Fruit fly (Drosophila melanogaster): ENCODE measurements around the gene CG13775.
A peak's percentile ranks its signal among the peaks of the same experiment; 100 is the strongest.

Gene CG13775

dm6 chr2L:6921360-6922090 lies 35.2 kb downstream of the CG13775 start:
- TF ChIP-seq gem (tag; optimal IDR thresholded peaks at IDR 0.05), result peak; percentile 12
- TF ChIP-seq CG13123 (GFP tag; optimal IDR thresholded peaks at IDR 0.05), result no peak
- no peak for TF ChIP-seq gce (GFP tag; IDR thresholded peaks at IDR 0.05)
- TF ChIP-seq CG34422 (GFP tag; IDR thresholded peaks at IDR 0.05), result peak; percentile 59; the same call in 1 of the 3 replicates
- TF ChIP-seq BtbVII (GFP tag; optimal IDR thresholded peaks at IDR 0.05), result no peak
- TF ChIP-seq CG11560 (tag; IDR thresholded peaks at IDR 0.05), result no peak
- TF ChIP-seq CHES-1-like (GFP tag; optimal IDR thresholded peaks at IDR 0.05), result no peak
- no peak for TF ChIP-seq HLH4C (GFP tag; IDR thresholded peaks at IDR 0.05; ENCODE audit: partially characterized antibody)
- TF ChIP-seq CG6175 (GFP tag; IDR thresholded peaks at IDR 0.05), result no peak
- no peak for TF ChIP-seq knrl (GFP tag; IDR thresholded peaks at IDR 0.05; ENCODE audit: partially characterized antibody)
- no peak for TF ChIP-seq CG12155 (GFP tag; optimal IDR thresholded peaks at IDR 0.05)
- no peak for TF ChIP-seq HLH3B (GFP tag; IDR thresholded peaks at IDR 0.05)
- TF ChIP-seq fru (optimal IDR thresholded peaks at IDR 0.05), result no peak
- no peak for TF ChIP-seq odd (GFP tag; optimal IDR thresholded peaks at IDR 0.05)
- TF ChIP-seq ATbp (GFP tag; optimal IDR thresholded peaks at IDR 0.05), result no peak
- TF ChIP-seq az2 (GFP tag; optimal IDR thresholded peaks at IDR 0.05), result no peak
- no peak for TF ChIP-seq Oli (tag; optimal IDR thresholded peaks at IDR 0.05)
- TF ChIP-seq CG6272 (GFP tag; IDR thresholded peaks at IDR 0.05), result no peak
- peak; percentile 16 for TF ChIP-seq pzg (GFP tag; optimal IDR thresholded peaks at IDR 0.05)
- no peak for TF ChIP-seq CG1792 (GFP tag; optimal IDR thresholded peaks at IDR 0.05)
- no peak for TF ChIP-seq tio (GFP tag; optimal IDR thresholded peaks at IDR 0.05)
- no peak for TF ChIP-seq CG16815 (GFP tag; optimal IDR thresholded peaks at IDR 0.05)
- TF ChIP-seq CG9932 (GFP tag; IDR thresholded peaks at IDR 0.05), result no peak
- no peak for TF ChIP-seq CG18599 (GFP tag; optimal IDR thresholded peaks at IDR 0.05)
- TF ChIP-seq CG1602 (GFP tag; optimal IDR thresholded peaks at IDR 0.05), result no peak
- TF ChIP-seq Xbp1 (GFP tag; optimal IDR thresholded peaks at IDR 0.05), result no peak
- TF ChIP-seq inv (GFP tag; IDR thresholded peaks at IDR 0.05; ENCODE audit: partially characterized antibody), result no peak
- no peak for TF ChIP-seq HLHmδ (GFP tag; optimal IDR thresholded peaks at IDR 0.05)
- no peak for TF ChIP-seq Camta (GFP tag; optimal IDR thresholded peaks at IDR 0.05)
- TF ChIP-seq Lhr (GFP tag; optimal IDR thresholded peaks at IDR 0.05), result no peak
- TF ChIP-seq CG6765 (GFP tag; optimal IDR thresholded peaks at IDR 0.05), result no peak
- TF ChIP-seq croc (GFP tag; conservative IDR thresholded peaks at IDR 0.05), result no peak
- no peak for TF ChIP-seq Fer1 (GFP tag; optimal IDR thresholded peaks at IDR 0.05)
- no peak for TF ChIP-seq Dfd (GFP tag; optimal IDR thresholded peaks at IDR 0.05)
- TF ChIP-seq Doc2 (GFP tag; IDR thresholded peaks at IDR 0.05), result no peak
- no peak for TF ChIP-seq CG8944 (GFP tag; optimal IDR thresholded peaks at IDR 0.05)
- TF ChIP-seq CG17912 (GFP tag; optimal IDR thresholded peaks at IDR 0.05), result no peak
- no peak for TF ChIP-seq pfk (GFP tag; optimal IDR thresholded peaks at IDR 0.05)
- TF ChIP-seq E2f2 (GFP tag; IDR thresholded peaks at IDR 0.05), result 0 out of 2 replicates have a peak, but pooled peaks have one; percentile 12
- TF ChIP-seq Fer2 (tag; optimal IDR thresholded peaks at IDR 0.05), result no peak
- TF ChIP-seq CG11085 (GFP tag; IDR thresholded peaks at IDR 0.05), result no peak
- TF ChIP-seq Antp (GFP tag; optimal IDR thresholded peaks at IDR 0.05), result no peak
- no peak for TF ChIP-seq CG17361 (GFP tag; IDR thresholded peaks at IDR 0.05)
- TF ChIP-seq chinmo (GFP tag; IDR thresholded peaks at IDR 0.05; ENCODE audit: partially characterized antibody), result no peak
- no peak for TF ChIP-seq Hr3 (GFP tag; optimal IDR thresholded peaks at IDR 0.05)
- TF ChIP-seq Atf-2 (GFP tag; optimal IDR thresholded peaks at IDR 0.05), result no peak
- TF ChIP-seq oc (tag; optimal IDR thresholded peaks at IDR 0.05), result no peak
- no peak for TF ChIP-seq Sry-δ (GFP tag; optimal IDR thresholded peaks at IDR 0.05)
- TF ChIP-seq CG6654 (GFP tag; optimal IDR thresholded peaks at IDR 0.05), result no peak
- TF ChIP-seq eyg (GFP tag; optimal IDR thresholded peaks at IDR 0.05), result no peak
- TF ChIP-seq CG4404 (GFP tag; IDR thresholded peaks at IDR 0.05), result no peak

Data from whole organism, embryonic.